Fruit fly (Drosophila melanogaster): ENCODE data around the gene CG14421.
A peak's percentile ranks its signal among the peaks of the same experiment; 100 is the strongest.

CG14421 gene

DNA sequence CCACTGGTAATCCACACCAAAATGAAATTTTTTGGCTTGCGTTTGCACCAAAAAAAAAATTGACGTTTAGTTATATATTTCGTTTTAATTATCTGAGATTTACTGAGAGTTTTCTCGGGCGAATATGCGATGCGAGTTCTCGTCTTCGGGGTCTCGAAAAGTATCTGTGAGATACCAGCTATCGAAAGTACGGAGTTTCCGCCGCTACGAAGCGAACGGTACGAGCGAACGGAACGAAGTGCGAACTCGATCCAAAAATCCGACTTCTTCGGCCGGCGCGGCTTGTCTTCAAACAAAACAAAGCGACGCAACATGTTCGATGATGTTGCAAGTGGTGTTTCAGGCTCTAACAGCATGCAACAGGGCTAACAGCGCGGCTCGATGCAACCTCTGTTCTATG, 32.4 kb downstream of the CG14421 start, which contains the start of gene rst:
rst (minus strand) TSS at position 242 of the 400 bp plus-strand sequence.
- TF ChIP-seq Opbp (GFP tag; IDR thresholded peaks at IDR 0.05; ENCODE audit: partially characterized antibody) (0 out of 3 replicates have a peak, but pooled peaks have one; percentile 32), Ptx1 (GFP tag; IDR thresholded peaks at IDR 0.05) (no peak), CG42726 (GFP tag; IDR thresholded peaks at IDR 0.05; ENCODE audit: partially characterized antibody) (peak; percentile 54; the same call in 1 of the 2 replicates), grn (GFP tag; optimal IDR thresholded peaks at IDR 0.05) (no peak), D19B (GFP tag; optimal IDR thresholded peaks at IDR 0.05) (no peak), nom (GFP tag; optimal IDR thresholded peaks at IDR 0.05) (peak; percentile 33), Mad (GFP tag; optimal IDR thresholded peaks at IDR 0.05) (no peak), fd102C (GFP tag; optimal IDR thresholded peaks at IDR 0.05) (no peak), CG2199 (GFP tag; IDR thresholded peaks at IDR 0.05) (peak; percentile 33; the same call in 2 of the 3 replicates), sisA (GFP tag; IDR thresholded peaks at IDR 0.05) (no peak), vfl (GFP tag; optimal IDR thresholded peaks at IDR 0.05) (no peak), CG6813 (GFP tag; optimal IDR thresholded peaks at IDR 0.05) (no peak), CG5953 (GFP tag; IDR thresholded peaks at IDR 0.05) (no peak), Dref (GFP tag; IDR thresholded peaks at IDR 0.05) (no peak), CG4707 (GFP tag; optimal IDR thresholded peaks at IDR 0.05) (no peak), ttk (GFP tag; IDR thresholded peaks at IDR 0.05) (no peak), Deaf1 (tag; optimal IDR thresholded peaks at IDR 0.05) (peak; percentile 85), Jarid2 (GFP tag; optimal IDR thresholded peaks at IDR 0.05) (peak; percentile 89), CG1602 (GFP tag; optimal IDR thresholded peaks at IDR 0.05) (no peak), CG5180 (GFP tag; optimal IDR thresholded peaks at IDR 0.05) (peak; percentile 99), CG8944 (GFP tag; optimal IDR thresholded peaks at IDR 0.05) (no peak), mam (GFP tag; optimal IDR thresholded peaks at IDR 0.05) (no peak), inv (GFP tag; IDR thresholded peaks at IDR 0.05; ENCODE audit: partially characterized antibody) (no peak), CG1603 (tag; optimal IDR thresholded peaks at IDR 0.05) (no peak), CG9817 (tag; optimal IDR thresholded peaks at IDR 0.05) (no peak), Hey (tag; optimal IDR thresholded peaks at IDR 0.05) (no peak), CG11456 (GFP tag; IDR thresholded peaks at IDR 0.05) (no peak), PHDP (tag; optimal IDR thresholded peaks at IDR 0.05) (no peak), CG18764 (GFP tag; optimal IDR thresholded peaks at IDR 0.05) (no peak), Med (GFP tag) (peak; percentile 68), hth (optimal IDR thresholded peaks at IDR 0.05) (no peak), Awh (GFP tag; IDR thresholded peaks at IDR 0.05) (peak; percentile 44; the same call in 1 of the 2 replicates), trem (tag; optimal IDR thresholded peaks at IDR 0.05) (no peak), hb (GFP tag; IDR thresholded peaks at IDR 0.05; ENCODE audit: partially characterized antibody) (no peak), CG12236 (GFP tag; optimal IDR thresholded peaks at IDR 0.05) (no peak), pita (GFP tag; optimal IDR thresholded peaks at IDR 0.05) (no peak), mld (GFP tag; IDR thresholded peaks at IDR 0.05; ENCODE audit: partially characterized antibody) (no peak), bbx (GFP tag; IDR thresholded peaks at IDR 0.05; ENCODE audit: partially characterized antibody) (peak; percentile 48; the same call in 1 of the 2 replicates), nau (GFP tag; optimal IDR thresholded peaks at IDR 0.05) (peak; percentile 28), CG30431 (GFP tag; optimal IDR thresholded peaks at IDR 0.05) (no peak), peb (GFP tag; IDR thresholded peaks at IDR 0.05) (no peak), CG9932 (GFP tag; IDR thresholded peaks at IDR 0.05) (no peak), repo (GFP tag; optimal IDR thresholded peaks at IDR 0.05) (no peak), CG11696 (GFP tag; IDR thresholded peaks at IDR 0.05) (no peak), CG13775 (GFP tag; optimal IDR thresholded peaks at IDR 0.05) (no peak), tap (tag; optimal IDR thresholded peaks at IDR 0.05) (no peak), Drgx (GFP tag; IDR thresholded peaks at IDR 0.05) (no peak), prd (optimal IDR thresholded peaks at IDR 0.05) (no peak), prd (GFP tag; IDR thresholded peaks at IDR 0.05) (0 out of 3 replicates have a peak, but pooled peaks have one; percentile 8), sqz (GFP tag; optimal IDR thresholded peaks at IDR 0.05) (peak; percentile 4), CG18619 (GFP tag; optimal IDR thresholded peaks at IDR 0.05) (no peak)
